Worm (Caenorhabditis elegans): ENCODE measurements around the gene F36F12.1.
"Not testable (repeated sequence)": the region's sequence is repeated elsewhere in the genome, so short reads cannot be mapped to it uniquely, and the experiment has no call there.

ce11 chrV:2085745-2086267 lies 17.2 kb downstream of the F36F12.1 start, which contains the start of gene F36F12.3:
- TF ChIP-seq elt-3, lsy-2, nhr-12, nhr-237, ztf-4 (tag; optimal IDR thresholded peaks at IDR 0.05): not testable (repeated sequence)
